Fruit fly (Drosophila melanogaster) Kc167 (cell line): Measurements from ENCODE around the gene Pex10.

Experiments
- Myc ChIP-seq: fragments of >200 bp; optimal IDR thresholded peaks from 2 replicates; lab custom pipeline; 2017; ENCODE audit warnings: missing external identifiers
- Sin3A ChIP-seq: fragments of >200 bp; optimal IDR thresholded peaks from 2 replicates; lab custom pipeline; 2018; ENCODE audit warnings: missing external identifiers
- h ChIP-seq: fragments of >200 bp; optimal IDR thresholded peaks from 3 replicates; lab custom pipeline; 2018; ENCODE audit warnings: missing external identifiers
- insv ChIP-seq: fragments of >200 bp; optimal IDR thresholded peaks from 3 replicates; lab custom pipeline; 2018; ENCODE audit warnings: missing external identifiers
- psq ChIP-seq: fragments of >200 bp; optimal IDR thresholded peaks from 2 replicates; lab custom pipeline; 2017; ENCODE audit warnings: missing external identifiers
- ttk ChIP-seq: sonication (Bioruptor generic); optimal IDR thresholded peaks from 2 replicates; lab custom pipeline; 2017; ENCODE audit warnings: missing external identifiers

Gene Pex10

DNA sequence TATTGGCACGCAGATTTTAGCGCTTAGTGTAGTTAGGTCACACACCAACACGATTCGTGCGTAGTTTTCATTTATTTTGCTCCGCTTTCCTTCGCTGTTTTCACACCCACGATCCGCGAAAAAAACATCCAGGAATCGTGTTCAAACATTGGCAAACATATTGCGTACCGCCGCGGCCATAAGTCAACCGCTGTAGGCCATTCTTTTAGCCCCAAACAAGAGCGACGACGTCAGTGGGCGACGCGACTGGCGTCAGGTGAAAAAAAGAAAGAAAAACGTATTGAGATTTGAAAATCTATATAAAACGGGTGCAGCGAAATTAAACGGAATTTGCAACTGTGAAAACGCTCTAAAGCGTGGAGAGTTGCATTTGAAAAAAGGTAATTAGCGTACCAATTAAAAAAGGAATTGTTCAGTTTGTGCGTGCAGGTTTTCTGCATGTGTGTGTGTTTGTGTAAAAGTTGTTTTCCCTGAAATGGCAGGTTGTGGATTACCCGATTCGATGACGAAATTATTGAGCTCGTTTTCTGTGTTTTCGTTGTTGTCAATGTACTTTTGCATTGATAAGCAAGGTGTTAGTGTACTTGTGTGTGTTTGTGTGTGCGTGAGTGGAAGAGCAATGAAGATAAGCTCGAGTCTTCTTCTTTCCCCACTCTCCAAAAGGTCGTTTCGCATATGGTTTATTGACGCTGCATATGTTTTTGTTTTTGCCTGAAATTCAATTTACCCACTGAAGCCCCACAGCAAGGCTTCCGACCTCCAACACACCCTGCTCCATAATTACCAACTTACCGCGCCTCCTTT, 11.3 kb downstream of the Pex10 start, which contains the start of gene Tmep:
Gene Tmep, plus strand, starts transcription at position 20 of the 804 bp plus-strand sequence.
- TF ChIP-seq psq (lab: Kevin White, UChicago): no peak
- TF ChIP-seq h: no peak
- TF ChIP-seq Sin3A (lab: Kevin White, UChicago): no peak
- no peak for TF ChIP-seq insv (lab: Kevin White, UChicago)
- no peak for TF ChIP-seq Myc
- no peak for TF ChIP-seq ttk (lab: Kevin White, UChicago)

- TF ChIP-seq ttk (lab: Kevin White, UChicago) (no peak), h (no peak), Sin3A (lab: Kevin White, UChicago) (no peak), Myc (no peak), insv (lab: Kevin White, UChicago) (no peak), psq (lab: Kevin White, UChicago) (no peak)
Observed at dm6 chr3L:1569966-1570276, 11.9 kb downstream of the Pex10 start.

dm6 chr3L:1571077-1571476, 13.0 kb downstream of the Pex10 start:
- TF ChIP-seq h: no peak
- TF ChIP-seq ttk (lab: Kevin White, UChicago): no peak
- no peak for TF ChIP-seq Myc
- no peak for TF ChIP-seq insv (lab: Kevin White, UChicago)
- no peak for TF ChIP-seq Sin3A (lab: Kevin White, UChicago)

DNA sequence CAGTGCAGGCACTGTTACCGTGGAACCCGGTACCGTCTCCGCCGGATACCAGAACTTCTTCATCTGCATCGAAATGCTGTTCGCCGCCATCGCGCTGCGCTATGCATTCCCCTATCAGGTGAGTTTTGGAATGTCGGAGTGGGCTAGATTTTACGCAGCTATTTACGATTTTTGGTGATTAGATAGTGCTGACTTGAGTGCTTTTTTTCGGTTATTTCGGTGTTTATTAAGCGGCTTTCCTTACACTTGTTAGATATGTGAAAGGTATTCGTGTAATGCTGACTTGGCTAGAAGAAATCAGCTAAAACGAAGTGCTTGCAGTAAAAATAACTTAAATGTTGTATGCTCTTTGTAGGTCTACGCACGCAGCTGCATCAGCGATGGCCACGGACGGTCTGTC, 15.2 kb downstream of the Pex10 start:
- TF ChIP-seq ttk (lab: Kevin White, UChicago): no peak
- TF ChIP-seq Myc: no peak

dm6 chr3L:1575731-1576376, 17.8 kb downstream of the Pex10 start:
- TF ChIP-seq Myc: no peak
- TF ChIP-seq h: no peak
- no peak for TF ChIP-seq Sin3A (lab: Kevin White, UChicago)
- TF ChIP-seq psq (lab: Kevin White, UChicago): no peak
- TF ChIP-seq ttk (lab: Kevin White, UChicago): no peak
- no peak for TF ChIP-seq insv (lab: Kevin White, UChicago)

dm6 chr3L:1576489-1577106, 18.6 kb downstream of the Pex10 start, which contains the start of gene CG13917:
Gene CG13917 (plus strand): TSS chr3L:1576699.
- TF ChIP-seq insv (lab: Kevin White, UChicago): no peak
- no peak for TF ChIP-seq ttk (lab: Kevin White, UChicago)
- no peak for TF ChIP-seq Sin3A (lab: Kevin White, UChicago)
- TF ChIP-seq psq (lab: Kevin White, UChicago): no peak
- TF ChIP-seq Myc: no peak
- no peak for TF ChIP-seq h

DNA sequence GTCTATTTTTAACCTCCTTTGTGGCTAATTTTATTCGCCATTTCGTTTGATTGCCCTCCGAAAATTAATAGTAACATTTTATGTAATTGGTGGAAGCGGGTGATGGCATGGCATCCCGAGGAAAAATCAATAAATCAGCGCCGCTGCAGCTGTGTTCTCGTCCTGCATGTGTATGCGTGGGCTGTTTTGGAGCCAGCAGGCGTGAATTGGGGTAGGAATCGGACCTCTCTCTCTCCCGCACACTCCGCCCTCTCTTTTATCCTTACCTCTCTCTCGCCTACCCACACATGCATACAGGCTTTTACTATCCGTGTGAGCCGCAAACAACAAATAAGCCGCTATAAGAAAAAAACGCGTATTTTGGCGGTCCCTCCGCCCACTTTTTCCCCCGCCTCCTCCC, 19.3 kb downstream of the Pex10 start:
- TF ChIP-seq ttk (lab: Kevin White, UChicago): no peak
- TF ChIP-seq Myc: no peak
- TF ChIP-seq psq (lab: Kevin White, UChicago): no peak
- no peak for TF ChIP-seq Sin3A (lab: Kevin White, UChicago)
- no peak for TF ChIP-seq h
- TF ChIP-seq insv (lab: Kevin White, UChicago): no peak

DNA sequence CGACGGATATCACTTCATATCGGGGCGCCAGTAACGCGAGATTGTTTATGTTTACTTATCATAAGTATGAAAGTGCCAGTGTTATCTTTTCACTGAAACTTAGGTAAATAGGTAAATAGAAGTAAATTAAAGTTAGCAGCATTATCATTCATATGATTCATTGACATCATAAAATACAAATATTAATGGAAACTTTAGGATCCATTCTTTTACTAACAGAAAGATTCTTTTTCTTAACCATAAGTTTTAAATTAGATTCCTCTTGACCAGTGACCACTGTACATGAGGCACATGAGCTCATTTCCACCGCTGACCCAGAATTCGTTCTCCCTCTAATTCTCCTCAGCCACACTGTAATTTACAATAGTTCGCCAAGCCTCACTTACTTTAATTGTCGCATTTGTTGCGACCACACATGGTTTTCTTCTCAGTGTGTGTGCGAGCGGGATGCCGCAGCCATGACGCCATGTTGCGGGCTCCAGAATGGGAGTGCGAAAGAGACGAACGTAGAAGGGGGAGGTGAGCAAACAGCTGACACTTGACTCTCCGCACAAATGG, 20.4 kb downstream of the Pex10 start:
- TF ChIP-seq Sin3A (lab: Kevin White, UChicago) (no peak), ttk (lab: Kevin White, UChicago) (no peak), Myc (no peak), h (no peak), insv (lab: Kevin White, UChicago) (no peak), psq (lab: Kevin White, UChicago) (no peak)

DNA sequence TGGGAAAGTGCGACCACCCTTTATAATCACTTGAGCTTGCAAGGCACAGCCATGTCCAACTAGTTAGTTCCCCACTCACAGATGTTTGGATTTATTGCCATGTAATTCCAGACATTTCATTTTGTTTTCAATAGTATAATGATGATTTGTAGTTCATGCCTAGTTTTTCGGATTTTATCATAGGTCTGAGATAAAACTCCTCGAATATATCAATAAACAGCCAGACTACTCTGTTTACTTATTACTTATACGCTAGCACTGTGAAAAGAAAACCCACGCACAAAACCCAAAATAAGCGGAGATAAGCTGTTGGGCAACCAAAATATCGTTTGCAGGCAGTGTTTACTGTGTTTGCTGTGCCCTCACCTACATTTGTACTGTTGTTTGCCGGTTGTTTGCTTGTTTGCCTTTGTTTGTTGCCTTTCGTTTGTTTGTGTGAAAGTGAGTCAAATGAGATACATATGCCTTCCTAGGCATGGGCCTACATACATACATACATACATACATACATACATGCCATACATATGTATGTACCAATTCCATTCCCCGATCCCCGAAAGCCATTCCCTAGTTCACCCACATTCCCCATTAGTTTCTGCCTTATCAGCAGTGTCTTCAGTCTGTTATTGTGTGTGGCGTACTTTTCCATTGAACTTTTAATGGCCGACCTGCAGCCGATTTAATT, 21.3 kb downstream of the Pex10 start:
- no peak for TF ChIP-seq psq (lab: Kevin White, UChicago)
- TF ChIP-seq Myc: no peak
- TF ChIP-seq insv (lab: Kevin White, UChicago): no peak
- no peak for TF ChIP-seq h
- no peak for TF ChIP-seq ttk (lab: Kevin White, UChicago)
- no peak for TF ChIP-seq Sin3A (lab: Kevin White, UChicago)

DNA sequence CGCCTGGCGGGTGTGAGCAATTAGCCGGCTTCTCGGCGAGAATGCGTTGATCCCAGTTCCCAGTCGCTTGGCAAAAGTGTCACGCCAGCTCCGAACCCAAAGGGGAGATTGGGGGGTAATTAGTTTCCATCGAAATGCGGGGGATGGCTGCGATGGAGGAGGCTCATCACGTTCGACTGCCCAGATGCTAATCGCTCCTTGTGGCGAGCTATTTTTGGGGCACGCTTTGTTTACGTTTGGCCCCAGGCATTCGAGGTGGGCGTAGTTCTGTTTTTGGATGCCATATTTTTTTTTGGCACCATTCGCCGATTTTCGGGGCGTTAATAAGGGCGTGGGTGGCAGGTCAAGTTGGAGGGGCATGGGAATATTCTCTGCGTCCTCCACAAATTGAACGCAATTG, 22.2 kb downstream of the Pex10 start:
- TF ChIP-seq ttk (lab: Kevin White, UChicago): no peak
- TF ChIP-seq h: no peak
- no peak for TF ChIP-seq Sin3A (lab: Kevin White, UChicago)
- TF ChIP-seq Myc: no peak
- no peak for TF ChIP-seq insv (lab: Kevin White, UChicago)

DNA sequence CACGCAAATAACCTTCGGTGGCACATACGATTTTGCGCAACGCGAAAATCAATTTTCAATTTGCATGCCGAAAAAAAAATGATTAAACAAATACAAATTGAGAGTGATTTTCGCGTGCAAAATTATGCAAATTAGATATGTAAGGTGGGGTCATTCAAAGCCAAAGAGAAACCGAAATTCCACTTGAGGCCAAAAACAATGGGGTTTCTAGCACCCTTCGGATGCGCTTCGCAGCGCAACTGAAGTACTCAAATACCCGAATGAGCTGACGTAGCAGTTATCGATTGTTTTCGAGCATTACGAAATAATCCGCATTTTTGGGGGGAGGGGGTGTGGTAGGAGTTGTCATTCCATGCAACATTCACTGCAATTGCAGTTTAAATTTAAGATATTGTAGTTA, 22.8 kb downstream of the Pex10 start:
- TF ChIP-seq Myc: no peak
- TF ChIP-seq psq (lab: Kevin White, UChicago): no peak

dm6 chr3L:1584003-1584402, 26.0 kb downstream of the Pex10 start:
- TF ChIP-seq h (no peak), psq (lab: Kevin White, UChicago) (no peak), ttk (lab: Kevin White, UChicago) (no peak), Sin3A (lab: Kevin White, UChicago) (no peak)
